Worm (Caenorhabditis elegans) whole organism, late embryonic: ENCODE data around the gene C05B5.11.
"Not testable (repeated sequence)": the region's sequence is repeated elsewhere in the genome, so short reads cannot be mapped to it uniquely, and the experiment has no call there.

Source experiments
- ama-1 ChIP-seq: fragments of 150-350 bp; optimal IDR thresholded peaks from 2 replicates; lab custom pipeline; 2014
- ceh-18 ChIP-seq: sonication (generic microtip); optimal IDR thresholded peaks from 2 replicates; lab custom pipeline; 2016; ENCODE audit warnings: missing genetic modification characterization, missing compliant biosample characterization
- eyg-1 ChIP-seq: sonication (generic microtip); optimal IDR thresholded peaks from 2 replicates; lab custom pipeline; 2016; ENCODE audit warnings: missing genotype, missing genetic modification characterization, missing compliant biosample characterization
- fax-1 ChIP-seq: sonication (generic microtip); optimal IDR thresholded peaks from 2 replicates; lab custom pipeline; 2016; ENCODE audit warnings: missing genotype, missing genetic modification characterization, missing compliant biosample characterization
- fkh-6 ChIP-seq: sonication (generic microtip); optimal IDR thresholded peaks from 2 replicates; lab custom pipeline; 2016; ENCODE audit warnings: missing genetic modification characterization, missing compliant biosample characterization
- hlh-15 ChIP-seq: sonication (generic microtip); optimal IDR thresholded peaks from 2 replicates; lab custom pipeline; 2016; ENCODE audit warnings: missing genetic modification characterization, missing compliant biosample characterization
- hlh-6 ChIP-seq: sonication (generic microtip); optimal IDR thresholded peaks from 2 replicates; lab custom pipeline; 2016; ENCODE audit warnings: missing genotype, missing genetic modification characterization, missing compliant biosample characterization
- nfya-1 ChIP-seq: sonication (generic microtip); optimal IDR thresholded peaks from 2 replicates; lab custom pipeline; 2017; ENCODE audit warnings: missing genetic modification characterization, mild to moderate bottlenecking, missing compliant biosample characterization, antibody characterized with exemption, moderate library complexity
- nhr-11 ChIP-seq: fragments of 150-350 bp; optimal IDR thresholded peaks from 2 replicates; lab custom pipeline; 2014; ENCODE audit warnings: missing biosample characterization, missing genetic modification characterization
- pqm-1 ChIP-seq: sonication (generic microtip); optimal IDR thresholded peaks from 2 replicates; lab custom pipeline; 2016; ENCODE audit warnings: missing genetic modification characterization, missing compliant biosample characterization
- ref-2 ChIP-seq: sonication (generic microtip); optimal IDR thresholded peaks from 2 replicates; lab custom pipeline; 2016; ENCODE audit warnings: missing genetic modification characterization, missing compliant biosample characterization

- not testable (repeated sequence) for TF ChIP-seq ref-2 (tag; lab: Kevin White, UChicago); nfya-1 (tag; lab: Kevin White, UChicago); pqm-1; fax-1 (tag; lab: Kevin White, UChicago); fkh-6 (tag; lab: Kevin White, UChicago); eyg-1 (tag; lab: Kevin White, UChicago); ceh-18 (tag; lab: Kevin White, UChicago); nhr-11 (tag; lab: Kevin White, UChicago); ama-1 (lab: Kevin White, UChicago); hlh-15; hlh-6 (tag; lab: Kevin White, UChicago)
Measured at ce11 chrIII:10050321-10050720, 46.0 kb downstream of the C05B5.11 start, which contains the start of gene T16G12.3.
